Fruit fly (Drosophila melanogaster): Measurements from ENCODE around the gene CG45122.

Gene CG45122

dm6 chr3R:13039037-13039583, 4.8 kb upstream of the CG45122 start (continued):
- TF ChIP-seq Rfx (GFP tag; IDR thresholded peaks at IDR 0.05) (peak; percentile 54; the same call in 1 of the 2 replicates), CoRest (tag; optimal IDR thresholded peaks at IDR 0.05) (no peak), al (GFP tag; IDR thresholded peaks at IDR 0.05) (0 out of 2 replicates have a peak, but pooled peaks have one; percentile 12), Aef1 (GFP tag; IDR thresholded peaks at IDR 0.05) (peak; percentile 40; the same call in 1 of the 3 replicates), Med (GFP tag) (peak; percentile 65), sr (GFP tag; IDR thresholded peaks at IDR 0.05) (no peak), row (GFP tag; IDR thresholded peaks at IDR 0.05) (peak; percentile 63; the same call in 2 of the 3 replicates), CG11456 (GFP tag; IDR thresholded peaks at IDR 0.05) (peak; percentile 29; the same call in 1 of the 3 replicates), ac (GFP tag; optimal IDR thresholded peaks at IDR 0.05) (no peak)

- TF ChIP-seq CG17829 (tag; optimal IDR thresholded peaks at IDR 0.05) (no peak), odd (GFP tag; optimal IDR thresholded peaks at IDR 0.05) (no peak), CG15073 (GFP tag; optimal IDR thresholded peaks at IDR 0.05) (peak; percentile 14)
These were observed 2.2 kb upstream of the CG45122 start, which contains the start of gene CG11670 for dm6 chr3R:13041750-13042149. TSS of gene CG11670 (plus strand) at chr3R:13042050.

dm6 chr3R:13042258-13043032, 1.5 kb upstream of the CG45122 start, which contains the start of gene snk:
TSS of gene snk (minus strand) at chr3R:13042770.
- no peak for TF ChIP-seq CG3726 (GFP tag; IDR thresholded peaks at IDR 0.05)
- TF ChIP-seq CkIIα-i1 (GFP tag; IDR thresholded peaks at IDR 0.05), result no peak
- 0 out of 3 replicates have a peak, but pooled peaks have one; percentile 8 for TF ChIP-seq hb (GFP tag; IDR thresholded peaks at IDR 0.05; ENCODE audit: partially characterized antibody)
- TF ChIP-seq fd64A (GFP tag; optimal IDR thresholded peaks at IDR 0.05), result no peak
- TF ChIP-seq Lim3 (GFP tag; IDR thresholded peaks at IDR 0.05), result no peak
- no peak for TF ChIP-seq CG15696 (tag; optimal IDR thresholded peaks at IDR 0.05)
- no peak for TF ChIP-seq cg (GFP tag; optimal IDR thresholded peaks at IDR 0.05)
- no peak for TF ChIP-seq sd (tag; optimal IDR thresholded peaks at IDR 0.05)
- no peak for TF ChIP-seq E2f1 (GFP tag; IDR thresholded peaks at IDR 0.05)
- TF ChIP-seq chinmo (GFP tag; IDR thresholded peaks at IDR 0.05; ENCODE audit: partially characterized antibody), result 0 out of 4 replicates have a peak, but pooled peaks have one; percentile 61
- TF ChIP-seq Med (GFP tag), result peak; percentile 66
- no peak for TF ChIP-seq Ets97D (GFP tag; optimal IDR thresholded peaks at IDR 0.05)
- TF ChIP-seq row (GFP tag; IDR thresholded peaks at IDR 0.05), result no peak
- TF ChIP-seq Six4 (GFP tag; optimal IDR thresholded peaks at IDR 0.05), result no peak
- TF ChIP-seq CG10543 (GFP tag; optimal IDR thresholded peaks at IDR 0.05), result no peak
- no peak for TF ChIP-seq luna (GFP tag; optimal IDR thresholded peaks at IDR 0.05)
- TF ChIP-seq ara (GFP tag; IDR thresholded peaks at IDR 0.05), result no peak
- TF ChIP-seq Ets65A (GFP tag), result peak; percentile 54
- TF ChIP-seq Chrac-16 (GFP tag; optimal IDR thresholded peaks at IDR 0.05), result no peak
- TF ChIP-seq Hr39 (optimal IDR thresholded peaks at IDR 0.05), result peak; percentile 36
- TF ChIP-seq crp (GFP tag; optimal IDR thresholded peaks at IDR 0.05), result no peak
- TF ChIP-seq CG7786 (GFP tag; optimal IDR thresholded peaks at IDR 0.05), result no peak
- no peak for TF ChIP-seq D19B (GFP tag; optimal IDR thresholded peaks at IDR 0.05)
- peak; percentile 34 for TF ChIP-seq exex (tag; optimal IDR thresholded peaks at IDR 0.05)
- TF ChIP-seq tup (GFP tag; optimal IDR thresholded peaks at IDR 0.05), result no peak
- no peak for TF ChIP-seq odd (GFP tag; optimal IDR thresholded peaks at IDR 0.05)
- no peak for TF ChIP-seq stwl (tag; optimal IDR thresholded peaks at IDR 0.05)
- TF ChIP-seq CG17385 (GFP tag; optimal IDR thresholded peaks at IDR 0.05), result no peak
- TF ChIP-seq CG10565 (GFP tag; optimal IDR thresholded peaks at IDR 0.05), result no peak
- no peak for TF ChIP-seq gsb (GFP tag; IDR thresholded peaks at IDR 0.05)
- TF ChIP-seq CG13624 (GFP tag; optimal IDR thresholded peaks at IDR 0.05), result no peak
- no peak for TF ChIP-seq CG15479 (GFP tag; optimal IDR thresholded peaks at IDR 0.05)
- TF ChIP-seq sim (GFP tag; IDR thresholded peaks at IDR 0.05), result 0 out of 2 replicates have a peak, but pooled peaks have one; percentile 5
- TF ChIP-seq CG7928 (GFP tag; optimal IDR thresholded peaks at IDR 0.05), result no peak
- TF ChIP-seq CG15269 (tag; optimal IDR thresholded peaks at IDR 0.05), result no peak
- TF ChIP-seq Fer1 (GFP tag; optimal IDR thresholded peaks at IDR 0.05), result no peak
